Worm (Caenorhabditis elegans): ENCODE measurements around the gene spp-5.
A peak's percentile ranks its signal among the peaks of the same experiment; 100 is the strongest.

DNA sequence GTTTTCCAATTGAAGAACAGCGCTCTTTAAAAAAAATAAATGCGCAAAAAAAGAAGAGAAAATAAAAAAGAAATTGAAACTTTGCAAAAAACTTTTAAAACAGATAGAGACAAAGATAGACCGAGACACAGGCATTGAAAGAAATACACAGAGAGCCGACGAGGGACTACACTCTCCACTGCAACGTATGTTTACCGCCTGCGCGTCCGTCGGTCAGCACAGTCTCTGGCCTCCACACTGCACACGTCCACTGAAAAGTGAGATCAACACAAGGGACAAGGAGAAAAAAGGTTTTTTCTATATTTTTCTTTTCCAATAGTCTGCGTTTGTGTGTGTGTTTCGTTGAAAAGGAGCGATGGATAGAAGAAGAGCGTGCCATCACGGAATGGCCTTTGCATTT, 13.7 kb downstream of the spp-5 start:
- TF ChIP-seq nhr-77 (tag; optimal IDR thresholded peaks at IDR 0.05) (peak; percentile 12), alr-1 (tag; optimal IDR thresholded peaks at IDR 0.05; ENCODE audit: borderline replicate concordance) (no peak)
